Fruit fly (Drosophila melanogaster) whole organism, embryonic: ENCODE results near the gene CG11367.

Experiments
- Abd-B ChIP-seq: fragments of 200-800 bp; sonication (Bioruptor generic); optimal IDR thresholded peaks from 2 replicates; lab custom pipeline; 2018; ENCODE audit warnings: missing biosample characterization, mild to moderate bottlenecking, missing genetic modification characterization, moderate library complexity
- Adf1 ChIP-seq: fragments of 200-800 bp; sonication (Bioruptor generic); IDR thresholded peaks from 2 replicates; pipeline ENCODE4 v1.3.6; 2022; ENCODE audit warnings: missing biosample characterization, missing genetic modification characterization
- CG10321 ChIP-seq: fragments of 200-800 bp; sonication (Bioruptor generic); IDR thresholded peaks from 2 replicates; pipeline ENCODE4 v1.3.6; 2022; ENCODE audit warnings: missing biosample characterization, missing genetic modification characterization
- CG10543 ChIP-seq: fragments of 200-800 bp; sonication (Bioruptor generic); optimal IDR thresholded peaks from 3 replicates; lab custom pipeline; 2017; ENCODE audit warnings: missing biosample characterization, mild to moderate bottlenecking, missing genetic modification characterization, moderate library complexity
- CG11398 ChIP-seq: fragments of 200-800 bp; sonication (Bioruptor generic); optimal IDR thresholded peaks from 2 replicates; lab custom pipeline; 2016; ENCODE audit warnings: missing biosample characterization, missing genetic modification characterization
- CG12155 ChIP-seq: fragments of 200-800 bp; sonication (Bioruptor generic); optimal IDR thresholded peaks from 3 replicates; lab custom pipeline; 2016; ENCODE audit warnings: missing biosample characterization, missing genetic modification characterization
- CG12744 ChIP-seq: fragments of 200-800 bp; sonication (Bioruptor generic); optimal IDR thresholded peaks from 2 replicates; lab custom pipeline; 2016; ENCODE audit warnings: missing biosample characterization, missing genetic modification characterization
- CG15269 ChIP-seq: fragments of 200-800 bp; sonication (Bioruptor generic); optimal IDR thresholded peaks from 2 replicates; lab custom pipeline; 2018; ENCODE audit warnings: missing biosample characterization, mild to moderate bottlenecking, missing genetic modification characterization, moderate library complexity
- CG15514 ChIP-seq: fragments of 200-800 bp; sonication (Bioruptor generic); optimal IDR thresholded peaks from 3 replicates; lab custom pipeline; 2017; ENCODE audit warnings: missing biosample characterization, missing genetic modification characterization, mild to moderate bottlenecking, moderate library complexity, missing genetic modification reagents
- CG1602 ChIP-seq: fragments of 200-800 bp; sonication (Bioruptor generic); optimal IDR thresholded peaks from 3 replicates; lab custom pipeline; 2016; ENCODE audit warnings: missing biosample characterization, missing genetic modification characterization
- CG16779 ChIP-seq: fragments of 200-800 bp; sonication (Bioruptor generic); IDR thresholded peaks from 2 replicates; pipeline ENCODE4 v1.3.6; 2022; ENCODE audit warnings: missing biosample characterization, missing genetic modification characterization
- CG16815 ChIP-seq: fragments of 200-800 bp; sonication (Bioruptor generic); optimal IDR thresholded peaks from 3 replicates; lab custom pipeline; 2017; ENCODE audit warnings: missing biosample characterization, mild to moderate bottlenecking, missing genetic modification characterization
- CG17186 ChIP-seq: fragments of 200-800 bp; sonication (Bioruptor generic); optimal IDR thresholded peaks from 3 replicates; lab custom pipeline; 2017; ENCODE audit warnings: missing biosample characterization, missing genetic modification reagents, missing genetic modification characterization
- CG17912 ChIP-seq: fragments of 200-800 bp; sonication (Bioruptor generic); optimal IDR thresholded peaks from 2 replicates; lab custom pipeline; 2018; ENCODE audit warnings: missing biosample characterization, mild to moderate bottlenecking, missing genetic modification characterization
- CG30431 ChIP-seq: fragments of 200-800 bp; sonication (Bioruptor generic); optimal IDR thresholded peaks from 2 replicates; lab custom pipeline; 2017; ENCODE audit warnings: missing biosample characterization, missing genetic modification characterization
- CG31224 ChIP-seq: fragments of 200-800 bp; sonication (Bioruptor generic); IDR thresholded peaks from 2 replicates; pipeline ENCODE4 v1.3.6; 2022; ENCODE audit warnings: missing biosample characterization, missing genetic modification characterization
- CG3407 ChIP-seq: fragments of 200-800 bp; sonication (Bioruptor generic); optimal IDR thresholded peaks from 2 replicates; lab custom pipeline; 2018; ENCODE audit warnings: missing biosample characterization, mild to moderate bottlenecking, missing genetic modification characterization
- CG3847 ChIP-seq: fragments of 200-800 bp; sonication (Bioruptor generic); IDR thresholded peaks from 2 replicates; pipeline ENCODE4 v1.3.6; 2022; ENCODE audit warnings: missing biosample characterization, missing genetic modification characterization
- CG5245 ChIP-seq: fragments of 200-800 bp; sonication (Bioruptor generic); optimal IDR thresholded peaks from 3 replicates; lab custom pipeline; 2016; ENCODE audit warnings: missing biosample characterization, missing genetic modification characterization
- CG6254 ChIP-seq: fragments of 200-800 bp; sonication (Bioruptor generic); optimal IDR thresholded peaks from 3 replicates; lab custom pipeline; 2017; ENCODE audit warnings: mild to moderate bottlenecking, missing biosample characterization, missing genetic modification reagents, missing genetic modification characterization
- CG6683 ChIP-seq: fragments of 200-800 bp; sonication (Bioruptor generic); optimal IDR thresholded peaks from 2 replicates; lab custom pipeline; 2017; ENCODE audit warnings: missing biosample characterization, mild to moderate bottlenecking, missing genetic modification characterization, missing genetic modification reagents
- CG7839 ChIP-seq: fragments of 200-800 bp; sonication (Bioruptor generic); optimal IDR thresholded peaks from 3 replicates; lab custom pipeline; 2018; ENCODE audit warnings: missing biosample characterization, mild to moderate bottlenecking, missing genetic modification characterization, moderate library complexity
- CG9215 ChIP-seq: fragments of 200-800 bp; sonication (Bioruptor generic); IDR thresholded peaks from 2 replicates; pipeline ENCODE4 v1.3.6; 2022; ENCODE audit warnings: missing biosample characterization, missing genetic modification characterization
- CHES-1-like ChIP-seq: fragments of 200-800 bp; sonication (Bioruptor generic); optimal IDR thresholded peaks from 2 replicates; lab custom pipeline; 2016; ENCODE audit warnings: missing biosample characterization, missing genetic modification characterization
- Gsc ChIP-seq: fragments of 200-800 bp; sonication (Bioruptor generic); IDR thresholded peaks from 2 replicates; pipeline ENCODE4 v1.3.6; 2022; ENCODE audit warnings: missing biosample characterization, missing genetic modification characterization
- H15 ChIP-seq: fragments of 200-800 bp; sonication (Bioruptor generic); IDR thresholded peaks from 3 replicates; pipeline ENCODE4 v1.3.6; 2022; ENCODE audit warnings: missing biosample characterization, missing genetic modification characterization
- Hand ChIP-seq: fragments of 200-800 bp; sonication (Bioruptor generic); optimal IDR thresholded peaks from 2 replicates; lab custom pipeline; 2017; ENCODE audit warnings: mild to moderate bottlenecking, missing biosample characterization, missing genetic modification reagents, missing genetic modification characterization
- HmgZ ChIP-seq: fragments of 200-800 bp; sonication (Bioruptor generic); optimal IDR thresholded peaks from 2 replicates; lab custom pipeline; 2018; ENCODE audit warnings: missing biosample characterization, mild to moderate bottlenecking, missing genetic modification characterization
- Hmx ChIP-seq: fragments of 200-800 bp; sonication (Bioruptor generic); optimal IDR thresholded peaks from 2 replicates; lab custom pipeline; 2016; ENCODE audit warnings: missing biosample characterization, missing genetic modification characterization
- Hsf ChIP-seq: fragments of 200-800 bp; sonication (Bioruptor generic); optimal IDR thresholded peaks from 3 replicates; lab custom pipeline; 2016; ENCODE audit warnings: missing biosample characterization, missing genetic modification characterization
- Nf-YA ChIP-seq: fragments of 200-800 bp; sonication (Bioruptor generic); IDR thresholded peaks from 2 replicates; pipeline ENCODE4 v1.3.6; 2022; ENCODE audit warnings: missing biosample characterization, missing genetic modification characterization
- Pdp1 ChIP-seq, 2 experiments: fragments of 200-800 bp; sonication (Bioruptor generic); optimal IDR thresholded peaks; 3 replicates each; lab custom pipeline; 2016; ENCODE audit warnings: missing biosample characterization in 2 of 2, missing genetic modification characterization in 2 of 2, mild to moderate bottlenecking in 1 of 2, moderate library complexity in 1 of 2
- Poxn ChIP-seq: fragments of 200-800 bp; sonication (Bioruptor generic); IDR thresholded peaks from 2 replicates; pipeline ENCODE4 v1.3.6; 2022; ENCODE audit warnings: missing biosample characterization, missing genetic modification characterization
- Sry-δ ChIP-seq: fragments of 200-800 bp; sonication (Bioruptor generic); optimal IDR thresholded peaks from 2 replicates; lab custom pipeline; 2016; ENCODE audit warnings: missing biosample characterization, missing genetic modification characterization
- Xrp1 ChIP-seq: fragments of 200-800 bp; sonication (Bioruptor generic); IDR thresholded peaks from 2 replicates; pipeline ENCODE4 v1.3.6; 2022; ENCODE audit warnings: missing biosample characterization, missing genetic modification characterization
- ab ChIP-seq: fragments of 200-800 bp; sonication (Bioruptor generic); optimal IDR thresholded peaks from 2 replicates; lab custom pipeline; 2016; ENCODE audit warnings: missing biosample characterization, missing genetic modification characterization
- cad ChIP-seq: fragments of >200 bp; optimal IDR thresholded peaks from 2 replicates; lab custom pipeline; 2017; ENCODE audit warnings: missing biosample characterization, missing genetic modification characterization
- dimm ChIP-seq: fragments of 200-800 bp; sonication (Bioruptor generic); IDR thresholded peaks from 2 replicates; pipeline ENCODE4 v1.3.6; 2022; ENCODE audit warnings: missing biosample characterization, missing genetic modification characterization
- dmrt11E ChIP-seq: fragments of 200-800 bp; sonication (Bioruptor generic); optimal IDR thresholded peaks from 3 replicates; lab custom pipeline; 2018; ENCODE audit warnings: missing biosample characterization, mild to moderate bottlenecking, missing genetic modification characterization, moderate library complexity
- fd64A ChIP-seq: fragments of 200-800 bp; sonication (Bioruptor generic); optimal IDR thresholded peaks from 3 replicates; lab custom pipeline; 2018; ENCODE audit warnings: missing biosample characterization, mild to moderate bottlenecking, missing genetic modification characterization
- grn ChIP-seq: fragments of 200-800 bp; sonication (Bioruptor generic); optimal IDR thresholded peaks from 3 replicates; lab custom pipeline; 2017; ENCODE audit warnings: missing biosample characterization, missing genetic modification characterization
- gsb-n ChIP-seq: fragments of 200-800 bp; sonication (Bioruptor generic); optimal IDR thresholded peaks from 3 replicates; lab custom pipeline; 2018; ENCODE audit warnings: missing biosample characterization, mild to moderate bottlenecking, missing genetic modification characterization
- hkb ChIP-seq, 2 experiments: fragments of 200-800 bp in 1 of 2; fragments of >200 bp in 1 of 2; sonication (Bioruptor generic) in 1 of 2; IDR thresholded peaks in 1 of 2; optimal IDR thresholded peaks in 1 of 2; 2 replicates each; pipeline versions ENCODE4 v1.3.6 to Lab custom; 2017 to 2022; ENCODE audit warnings: missing biosample characterization in 1 of 2, missing genetic modification characterization in 1 of 2
- ind ChIP-seq: fragments of 200-800 bp; sonication (Bioruptor generic); optimal IDR thresholded peaks from 3 replicates; lab custom pipeline; 2016; ENCODE audit warnings: missing biosample characterization, missing genetic modification characterization
- insv ChIP-seq, 2 experiments: fragments of 200-800 bp; sonication (Bioruptor generic); optimal IDR thresholded peaks; 3 replicates each; lab custom pipeline; 2016 to 2018; ENCODE audit warnings: missing biosample characterization in 2 of 2, missing genetic modification characterization in 2 of 2
- jumu ChIP-seq: fragments of 200-800 bp; sonication (Bioruptor generic); optimal IDR thresholded peaks from 3 replicates; lab custom pipeline; 2016; ENCODE audit warnings: missing biosample characterization, missing genetic modification characterization
- sd ChIP-seq: fragments of 200-800 bp; sonication (Bioruptor generic); optimal IDR thresholded peaks from 3 replicates; lab custom pipeline; 2018; ENCODE audit warnings: missing biosample characterization, mild to moderate bottlenecking, missing genetic modification characterization, moderate library complexity
- trem ChIP-seq: fragments of 200-800 bp; optimal IDR thresholded peaks from 3 replicates; lab custom pipeline; 2019; ENCODE audit warnings: missing biosample characterization, mild to moderate bottlenecking, missing genetic modification characterization, moderate library complexity
- wek ChIP-seq: fragments of 200-800 bp; sonication (Bioruptor generic); optimal IDR thresholded peaks from 3 replicates; lab custom pipeline; 2018; ENCODE audit warnings: missing biosample characterization, mild to moderate bottlenecking, missing genetic modification characterization, moderate library complexity

CG11367 gene

DNA sequence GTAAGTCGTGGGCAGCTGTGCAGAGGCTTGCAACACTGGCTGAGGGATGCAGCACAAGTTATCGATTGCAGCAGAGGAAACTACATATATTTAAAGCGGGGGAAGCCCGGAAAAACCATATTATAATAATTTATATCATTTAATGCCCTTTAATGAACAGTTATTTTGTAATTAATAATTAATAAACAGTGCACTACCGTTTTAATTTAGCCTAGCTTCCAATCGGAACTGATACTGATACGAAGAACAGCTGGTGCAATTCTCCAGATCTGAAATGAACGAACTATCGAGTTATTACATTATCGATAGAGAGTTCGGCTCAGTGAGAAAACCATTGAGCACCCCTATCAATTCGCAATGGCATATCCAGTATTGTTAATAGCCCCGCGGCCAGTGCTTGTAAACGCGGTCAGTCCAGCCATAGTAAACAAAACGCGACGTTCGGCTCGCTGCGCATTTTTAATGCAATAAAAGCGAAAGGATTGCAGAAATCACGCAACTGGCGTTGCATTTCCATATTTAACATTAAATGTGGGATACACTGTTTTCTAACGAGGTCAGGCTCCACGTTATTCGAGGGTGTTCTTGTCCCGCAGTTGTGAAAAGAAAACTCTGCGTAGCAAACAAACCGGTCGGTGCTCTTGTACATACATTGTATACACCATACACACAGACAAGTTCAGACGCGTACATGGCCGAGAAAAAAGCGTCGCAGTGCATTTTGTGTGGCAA, 13.6 kb downstream of the CG11367 start, which contains the start of gene CG7369 (continued):
- TF ChIP-seq sd (tag; lab: Kevin White, UChicago), result peak; percentile 61
- peak; percentile 76 for TF ChIP-seq CG17186 (GFP tag; lab: Kevin White, UChicago)
- peak; percentile 60 for TF ChIP-seq trem
- TF ChIP-seq Sry-δ, result peak; percentile 67
- no peak for TF ChIP-seq CG10321
- no peak for TF ChIP-seq CG17912 (GFP tag; lab: Kevin White, UChicago)
- TF ChIP-seq Hand (GFP tag; lab: Kevin White, UChicago), result no peak
- TF ChIP-seq ab (GFP tag; lab: Kevin White, UChicago), result peak; percentile 43
- TF ChIP-seq Hmx (GFP tag; lab: Kevin White, UChicago), result peak; percentile 73
- TF ChIP-seq dmrt11E (tag; lab: Kevin White, UChicago), result peak; percentile 72
- peak; percentile 57 for TF ChIP-seq CG3407 (GFP tag; lab: Kevin White, UChicago)
- TF ChIP-seq Xrp1 (GFP tag; lab: Robert Waterston, UW), result peak; percentile 78
- peak; percentile 88 for TF ChIP-seq CG16815 (GFP tag; lab: Kevin White, UChicago)
- peak; percentile 79 for TF ChIP-seq CG15269 (tag; lab: Kevin White, UChicago)
- TF ChIP-seq CG6254 (GFP tag; lab: Kevin White, UChicago), result peak; percentile 45
- no peak for TF ChIP-seq cad (GFP tag; lab: Kevin White, UChicago)
- peak; percentile 88 for TF ChIP-seq HmgZ (tag; lab: Kevin White, UChicago)
- TF ChIP-seq gsb-n, result peak; percentile 82
- TF ChIP-seq CG7839, result peak; percentile 75
- TF ChIP-seq Gsc (GFP tag; lab: Robert Waterston, UW), result 0 out of 2 replicates have a peak, but pooled peaks have one; percentile 32
- peak; percentile 91 for TF ChIP-seq CG3847 (GFP tag; lab: Robert Waterston, UW)
- TF ChIP-seq H15 (GFP tag; lab: Robert Waterston, UW), result peak; percentile 74; the same call in 2 of the 3 replicates
- TF ChIP-seq hkb (optimal IDR thresholded peaks at IDR 0.05; lab: Kevin White, UChicago), result peak; percentile 72
- peak; percentile 68 for TF ChIP-seq hkb (GFP tag; IDR thresholded peaks at IDR 0.05; lab: Robert Waterston, UW)
- peak; percentile 87 for TF ChIP-seq CG1602
- peak; percentile 90 for TF ChIP-seq CG12155 (GFP tag; lab: Kevin White, UChicago)
- TF ChIP-seq Abd-B (GFP tag; lab: Kevin White, UChicago), result peak; percentile 87
- TF ChIP-seq Poxn (GFP tag; lab: Robert Waterston, UW), result peak; percentile 57; the same call in 1 of the 2 replicates
- peak; percentile 91 for TF ChIP-seq CG10543 (GFP tag; lab: Kevin White, UChicago)
- peak in 1 of 2 experiments; percentile 68 for TF ChIP-seq insv (GFP tag; optimal IDR thresholded peaks at IDR 0.05; lab: Kevin White, UChicago)
- peak; percentile 55 for TF ChIP-seq CG31224 (GFP tag; lab: Robert Waterston, UW)
- peak; percentile 89 for TF ChIP-seq CG9215 (GFP tag; lab: Robert Waterston, UW)
- TF ChIP-seq CHES-1-like (GFP tag; lab: Kevin White, UChicago), result peak; percentile 79
- TF ChIP-seq CG11398 (GFP tag; lab: Kevin White, UChicago), result peak; percentile 71
- peak; percentile 89 for TF ChIP-seq Hsf (GFP tag; lab: Kevin White, UChicago)
- peak; percentile 26 for TF ChIP-seq CG12744 (GFP tag; lab: Kevin White, UChicago)
- TF ChIP-seq CG15514 (GFP tag; lab: Kevin White, UChicago), result peak; percentile 91
- TF ChIP-seq CG16779, result peak; percentile 71
- TF ChIP-seq jumu, result peak; percentile 63
- peak; percentile 67 for TF ChIP-seq CG30431
- TF ChIP-seq wek (GFP tag; lab: Kevin White, UChicago), result peak; percentile 96
- TF ChIP-seq CG6683 (GFP tag; lab: Kevin White, UChicago), result peak; percentile 70
- peak; percentile 50 for TF ChIP-seq Adf1 (GFP tag; lab: Robert Waterston, UW)
- peak; percentile 90 for TF ChIP-seq ind (GFP tag; lab: Kevin White, UChicago)
- 0 out of 2 replicates have a peak, but pooled peaks have one; percentile 34 for TF ChIP-seq Nf-YA
- peak; percentile 78 for TF ChIP-seq CG5245
- no peak for TF ChIP-seq fd64A (GFP tag; lab: Kevin White, UChicago)
- peak; percentile 31 for TF ChIP-seq grn (GFP tag; lab: Kevin White, UChicago)
- peak; percentile 1; the same call in 1 of the 2 replicates for TF ChIP-seq dimm (GFP tag; lab: Robert Waterston, UW)
- TF ChIP-seq Pdp1 (GFP tag; optimal IDR thresholded peaks at IDR 0.05; lab: Kevin White, UChicago), result peak; percentile 68 to 81
